Fruit fly (Drosophila melanogaster) whole organism, embryonic: ENCODE measurements around the gene CG16727.

Experiments
- CG10431 ChIP-seq: fragments of 200-800 bp; sonication (Bioruptor generic); optimal IDR thresholded peaks from 3 replicates; lab custom pipeline; 2018; ENCODE audit warnings: missing biosample characterization, mild to moderate bottlenecking, missing genetic modification characterization
- CG10462 ChIP-seq: fragments of 200-800 bp; sonication (Bioruptor generic); optimal IDR thresholded peaks from 2 replicates; lab custom pipeline; 2016; ENCODE audit warnings: missing biosample characterization, missing genetic modification characterization
- CG10543 ChIP-seq: fragments of 200-800 bp; sonication (Bioruptor generic); optimal IDR thresholded peaks from 3 replicates; lab custom pipeline; 2017; ENCODE audit warnings: missing biosample characterization, mild to moderate bottlenecking, missing genetic modification characterization, moderate library complexity
- CG11093 ChIP-seq: fragments of 200-800 bp; sonication (Bioruptor generic); IDR thresholded peaks from 3 replicates; pipeline ENCODE4 v1.3.6; 2022; ENCODE audit warnings: missing biosample characterization, missing genetic modification characterization
- CG11504 ChIP-seq: fragments of 200-800 bp; sonication (Bioruptor generic); optimal IDR thresholded peaks from 3 replicates; lab custom pipeline; 2019; ENCODE audit warnings: missing biosample characterization, mild to moderate bottlenecking, missing genetic modification characterization, moderate library complexity
- CG1233 ChIP-seq: fragments of 200-800 bp; sonication (Bioruptor generic); optimal IDR thresholded peaks from 4 replicates; lab custom pipeline; 2018; ENCODE audit warnings: missing biosample characterization, mild to moderate bottlenecking, missing genetic modification characterization
- CG14014 ChIP-seq: fragments of 200-800 bp; sonication (Bioruptor generic); IDR thresholded peaks from 2 replicates; pipeline ENCODE4 v1.3.6; 2022; ENCODE audit warnings: missing biosample characterization, missing genetic modification characterization
- CG1529 ChIP-seq: fragments of 200-800 bp; sonication (Bioruptor generic); optimal IDR thresholded peaks from 3 replicates; lab custom pipeline; 2018; ENCODE audit warnings: missing biosample characterization, missing genetic modification characterization
- CG1603 ChIP-seq: fragments of 200-800 bp; sonication (Bioruptor generic); optimal IDR thresholded peaks from 2 replicates; lab custom pipeline; 2019; ENCODE audit warnings: missing biosample characterization, mild to moderate bottlenecking, missing genetic modification characterization, moderate library complexity
- CG1647 ChIP-seq: fragments of 200-800 bp; sonication (Bioruptor generic); optimal IDR thresholded peaks from 3 replicates; lab custom pipeline; 2016; ENCODE audit warnings: missing biosample characterization, missing genetic modification characterization
- CG18619 ChIP-seq: fragments of 200-800 bp; sonication (Bioruptor generic); optimal IDR thresholded peaks from 3 replicates; lab custom pipeline; 2017; ENCODE audit warnings: missing biosample characterization, mild to moderate bottlenecking, missing genetic modification characterization
- CG2116 ChIP-seq: fragments of 200-800 bp; sonication (Bioruptor generic); optimal IDR thresholded peaks from 3 replicates; lab custom pipeline; 2018; ENCODE audit warnings: missing biosample characterization, mild to moderate bottlenecking, missing genetic modification characterization
- CG34224 ChIP-seq: fragments of 200-800 bp; sonication (Bioruptor generic); IDR thresholded peaks from 3 replicates; pipeline ENCODE4 v1.3.6; 2022; ENCODE audit warnings: missing biosample characterization, missing genetic modification characterization; ENCODE audit not compliant: partially characterized antibody
- CG4282 ChIP-seq: fragments of 200-800 bp; sonication (Bioruptor generic); optimal IDR thresholded peaks from 2 replicates; lab custom pipeline; 2016; ENCODE audit warnings: missing biosample characterization, missing genetic modification characterization
- CG6683 ChIP-seq: fragments of 200-800 bp; sonication (Bioruptor generic); optimal IDR thresholded peaks from 2 replicates; lab custom pipeline; 2017; ENCODE audit warnings: missing biosample characterization, mild to moderate bottlenecking, missing genetic modification characterization, missing genetic modification reagents
- CG7839 ChIP-seq: fragments of 200-800 bp; sonication (Bioruptor generic); optimal IDR thresholded peaks from 3 replicates; lab custom pipeline; 2018; ENCODE audit warnings: missing biosample characterization, mild to moderate bottlenecking, missing genetic modification characterization, moderate library complexity
- CG7987 ChIP-seq: fragments of 200-800 bp; sonication (Bioruptor generic); optimal IDR thresholded peaks from 2 replicates; lab custom pipeline; 2018; ENCODE audit warnings: missing biosample characterization, mild to moderate bottlenecking, missing genetic modification characterization, moderate library complexity
- CG8089 ChIP-seq: fragments of 200-800 bp; sonication (Bioruptor generic); optimal IDR thresholded peaks from 3 replicates; lab custom pipeline; 2016; ENCODE audit warnings: missing biosample characterization, missing genetic modification characterization
- CrebB ChIP-seq: fragments of 200-800 bp; sonication (Bioruptor generic); optimal IDR thresholded peaks from 3 replicates; lab custom pipeline; 2018; ENCODE audit warnings: missing biosample characterization, mild to moderate bottlenecking, missing genetic modification characterization
- Dip2 ChIP-seq: fragments of 200-800 bp; sonication (Bioruptor generic); IDR thresholded peaks from 2 replicates; pipeline ENCODE4 v1.3.6; 2022; ENCODE audit warnings: missing biosample characterization, missing genetic modification characterization
- E2f2 ChIP-seq: fragments of 200-800 bp; sonication (Bioruptor generic); IDR thresholded peaks from 2 replicates; pipeline ENCODE4 v1.3.6; 2022; ENCODE audit warnings: missing biosample characterization, missing genetic modification characterization
- Fer2 ChIP-seq: fragments of 200-800 bp; sonication (Bioruptor generic); optimal IDR thresholded peaks from 2 replicates; lab custom pipeline; 2018; ENCODE audit warnings: missing biosample characterization, mild to moderate bottlenecking, missing genetic modification characterization, moderate library complexity
- Gug ChIP-seq: fragments of 200-800 bp; sonication (Bioruptor generic); IDR thresholded peaks from 4 replicates; pipeline ENCODE4 v1.3.6; 2022; ENCODE audit warnings: missing biosample characterization, missing genetic modification characterization
- HLH3B ChIP-seq: fragments of 200-800 bp; sonication (Bioruptor generic); IDR thresholded peaks from 2 replicates; pipeline ENCODE4 v1.3.6; 2022; ENCODE audit warnings: missing biosample characterization, missing genetic modification characterization
- NfI ChIP-seq: fragments of 200-800 bp; sonication (Bioruptor generic); optimal IDR thresholded peaks from 3 replicates; lab custom pipeline; 2018; ENCODE audit warnings: missing biosample characterization, mild to moderate bottlenecking, missing genetic modification characterization, moderate library complexity
- Opbp ChIP-seq: fragments of 200-800 bp; sonication (Bioruptor generic); IDR thresholded peaks from 3 replicates; pipeline ENCODE4 v1.3.6; 2022; ENCODE audit warnings: missing biosample characterization, missing genetic modification characterization; ENCODE audit not compliant: partially characterized antibody
- Pdp1 ChIP-seq, 2 experiments: fragments of 200-800 bp; sonication (Bioruptor generic); optimal IDR thresholded peaks; 3 replicates each; lab custom pipeline; 2016; ENCODE audit warnings: missing biosample characterization in 2 of 2, missing genetic modification characterization in 2 of 2, mild to moderate bottlenecking in 1 of 2, moderate library complexity in 1 of 2
- Six4 ChIP-seq: fragments of 200-800 bp; sonication (Bioruptor generic); optimal IDR thresholded peaks from 2 replicates; lab custom pipeline; 2016; ENCODE audit warnings: missing biosample characterization, missing genetic modification characterization
- Xrp1 ChIP-seq: fragments of 200-800 bp; sonication (Bioruptor generic); IDR thresholded peaks from 2 replicates; pipeline ENCODE4 v1.3.6; 2022; ENCODE audit warnings: missing biosample characterization, missing genetic modification characterization
- ac ChIP-seq: fragments of 200-800 bp; sonication (Bioruptor generic); optimal IDR thresholded peaks from 3 replicates; lab custom pipeline; 2017; ENCODE audit warnings: missing biosample characterization, mild to moderate bottlenecking, missing genetic modification characterization
- al ChIP-seq: fragments of 200-800 bp; sonication (Bioruptor generic); IDR thresholded peaks from 2 replicates; pipeline ENCODE4 v1.3.6; 2022; ENCODE audit warnings: missing biosample characterization, missing genetic modification characterization
- amos ChIP-seq: fragments of 200-800 bp; sonication (Bioruptor generic); IDR thresholded peaks from 2 replicates; pipeline ENCODE4 v1.3.6; 2022; ENCODE audit warnings: missing biosample characterization, missing genetic modification characterization; ENCODE audit not compliant: partially characterized antibody
- ara ChIP-seq: fragments of 200-800 bp; sonication (Bioruptor generic); IDR thresholded peaks from 2 replicates; pipeline ENCODE4 v1.3.6; 2022; ENCODE audit warnings: missing biosample characterization, missing genetic modification characterization
- az2 ChIP-seq: fragments of 200-800 bp; sonication (Bioruptor generic); optimal IDR thresholded peaks from 3 replicates; lab custom pipeline; 2016; ENCODE audit warnings: missing biosample characterization, missing genetic modification characterization
- cg ChIP-seq: fragments of 200-800 bp; sonication (Bioruptor generic); optimal IDR thresholded peaks from 3 replicates; lab custom pipeline; 2019; ENCODE audit warnings: missing biosample characterization, mild to moderate bottlenecking, missing genetic modification characterization, moderate library complexity
- da ChIP-seq: fragments of 200-800 bp; sonication (Bioruptor generic); optimal IDR thresholded peaks from 2 replicates; lab custom pipeline; 2016; ENCODE audit warnings: missing biosample characterization, missing genetic modification characterization
- fu2 ChIP-seq: fragments of 200-800 bp; sonication (Bioruptor generic); optimal IDR thresholded peaks from 2 replicates; lab custom pipeline; 2016; ENCODE audit warnings: missing biosample characterization, missing genetic modification characterization
- gfzf ChIP-seq: fragments of 200-800 bp; sonication (Bioruptor generic); optimal IDR thresholded peaks from 2 replicates; lab custom pipeline; 2016; ENCODE audit warnings: missing biosample characterization, mild to moderate bottlenecking, missing genetic modification characterization, moderate library complexity
- gro ChIP-seq: fragments of 200-800 bp; sonication (Bioruptor generic); optimal IDR thresholded peaks from 2 replicates; lab custom pipeline; 2016; ENCODE audit warnings: missing biosample characterization, missing genetic modification characterization
- her ChIP-seq: fragments of 200-800 bp; sonication (Bioruptor generic); optimal IDR thresholded peaks from 2 replicates; lab custom pipeline; 2016; ENCODE audit warnings: missing biosample characterization, missing genetic modification characterization
- jumu ChIP-seq: fragments of 200-800 bp; sonication (Bioruptor generic); optimal IDR thresholded peaks from 3 replicates; lab custom pipeline; 2016; ENCODE audit warnings: missing biosample characterization, missing genetic modification characterization
- kay ChIP-seq: fragments of 200-800 bp; sonication (Bioruptor generic); optimal IDR thresholded peaks from 2 replicates; lab custom pipeline; 2016; ENCODE audit warnings: missing biosample characterization, missing genetic modification characterization
- lbe ChIP-seq: fragments of 200-800 bp; sonication (Bioruptor generic); optimal IDR thresholded peaks from 2 replicates; lab custom pipeline; 2016; ENCODE audit warnings: missing biosample characterization, mild to moderate bottlenecking, missing genetic modification characterization
- lola ChIP-seq, 3 experiments: fragments of >200 bp in 2 of 3; fragments of 200-800 bp in 1 of 3; sonication (Bioruptor generic) in 1 of 3; optimal IDR thresholded peaks; 2 replicates each; lab custom pipeline; 2017 to 2019; ENCODE audit warnings: missing biosample characterization in 3 of 3, missing genetic modification characterization in 3 of 3, mild to moderate bottlenecking in 1 of 3, moderate library complexity in 1 of 3
- nerfin-2 ChIP-seq: fragments of 200-800 bp; sonication (Bioruptor generic); IDR thresholded peaks from 2 replicates; pipeline ENCODE4 v1.3.6; 2022; ENCODE audit warnings: missing biosample characterization, missing genetic modification characterization; ENCODE audit not compliant: partially characterized antibody
- odd ChIP-seq: fragments of 200-800 bp; sonication (Bioruptor generic); optimal IDR thresholded peaks from 2 replicates; lab custom pipeline; 2017; ENCODE audit warnings: missing biosample characterization, mild to moderate bottlenecking, missing genetic modification characterization
- pfk ChIP-seq: fragments of 200-800 bp; sonication (Bioruptor generic); optimal IDR thresholded peaks from 2 replicates; lab custom pipeline; 2018; ENCODE audit warnings: missing biosample characterization, mild to moderate bottlenecking, missing genetic modification characterization, moderate library complexity
- slbo ChIP-seq: fragments of 200-800 bp; sonication (Bioruptor generic); IDR thresholded peaks from 2 replicates; pipeline ENCODE4 v1.3.6; 2022; ENCODE audit warnings: missing biosample characterization, missing genetic modification characterization
- slp2 ChIP-seq: fragments of 200-800 bp; sonication (Bioruptor generic); optimal IDR thresholded peaks from 2 replicates; lab custom pipeline; 2016; ENCODE audit warnings: missing biosample characterization, missing genetic modification characterization
- tup ChIP-seq: fragments of 200-800 bp; sonication (Bioruptor generic); optimal IDR thresholded peaks from 2 replicates; lab custom pipeline; 2016; ENCODE audit warnings: missing biosample characterization, mild to moderate bottlenecking, missing genetic modification characterization, moderate library complexity
- tx ChIP-seq: fragments of 200-800 bp; sonication (Bioruptor generic); optimal IDR thresholded peaks from 2 replicates; lab custom pipeline; 2016; ENCODE audit warnings: missing biosample characterization, missing genetic modification characterization

Gene CG16727

DNA sequence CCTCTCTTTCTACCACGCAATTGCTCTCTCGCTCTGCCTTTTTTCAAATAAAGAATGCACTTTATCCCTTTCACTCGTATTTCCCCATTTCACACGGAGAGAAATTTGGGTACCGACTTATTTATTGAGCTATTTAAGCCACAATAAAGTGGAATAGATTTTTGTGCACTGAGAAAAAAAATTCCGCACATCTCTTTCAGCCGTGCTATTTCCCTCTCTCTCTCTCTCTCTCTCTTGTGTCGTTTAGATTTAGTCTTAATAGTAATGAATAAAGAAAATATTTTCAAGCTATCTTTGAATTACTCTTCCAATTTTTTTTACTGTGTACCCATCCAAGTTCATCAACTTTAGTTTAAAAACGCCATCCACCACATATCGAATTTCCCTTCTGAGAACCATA is 10.4 kb downstream of the CG16727 start (continued):
- TF ChIP-seq CG11504 (tag; lab: Kevin White, UChicago) = peak; percentile 74
- no peak for TF ChIP-seq tup (GFP tag; lab: Kevin White, UChicago)
- TF ChIP-seq HLH3B = peak; percentile 63
- no peak for TF ChIP-seq CG1647 (GFP tag; lab: Kevin White, UChicago)
- TF ChIP-seq pfk (GFP tag; lab: Kevin White, UChicago) = no peak
- TF ChIP-seq slp2 (GFP tag; lab: Kevin White, UChicago) = peak; percentile 36
- no peak; the same call in 1 of the 2 replicates for TF ChIP-seq E2f2 (GFP tag; lab: Robert Waterston, UW)
- peak; percentile 58 for TF ChIP-seq az2 (GFP tag; lab: Kevin White, UChicago)
- TF ChIP-seq CG18619 (GFP tag; lab: Kevin White, UChicago) = no peak
- no peak for TF ChIP-seq gfzf
- peak; percentile 15 for TF ChIP-seq NfI (GFP tag; lab: Kevin White, UChicago)
- TF ChIP-seq CG1603 (tag; lab: Kevin White, UChicago) = peak; percentile 57
- no peak for TF ChIP-seq ac (GFP tag; lab: Kevin White, UChicago)
- TF ChIP-seq CG6683 = no peak
- TF ChIP-seq tx (GFP tag; lab: Kevin White, UChicago) = peak; percentile 40
- TF ChIP-seq CG34224 (GFP tag; lab: Robert Waterston, UW) = no peak
- no peak for TF ChIP-seq CG10431 (GFP tag; lab: Kevin White, UChicago)
- TF ChIP-seq gro = peak; percentile 27
- TF ChIP-seq odd = no peak
- no peak for TF ChIP-seq lbe
- TF ChIP-seq CrebB (tag; lab: Kevin White, UChicago) = no peak
- peak; percentile 58 to 66 for TF ChIP-seq Pdp1 (GFP tag; optimal IDR thresholded peaks at IDR 0.05; lab: Kevin White, UChicago)
- TF ChIP-seq Six4 (GFP tag; lab: Kevin White, UChicago) = peak; percentile 36
- TF ChIP-seq CG2116 (GFP tag; lab: Kevin White, UChicago) = peak; percentile 1
- no peak for TF ChIP-seq Opbp
- TF ChIP-seq CG14014 = peak; percentile 68
- TF ChIP-seq CG1233 (GFP tag; lab: Kevin White, UChicago) = peak; percentile 43
- peak; percentile 42 for TF ChIP-seq CG8089
- no peak for TF ChIP-seq da (GFP tag; lab: Kevin White, UChicago)
- TF ChIP-seq CG7987 (GFP tag; lab: Kevin White, UChicago) = no peak
- TF ChIP-seq CG4282 (GFP tag; lab: Kevin White, UChicago) = no peak
- TF ChIP-seq fu2 (GFP tag; lab: Kevin White, UChicago) = peak; percentile 48
- no peak for TF ChIP-seq lola (GFP tag; optimal IDR thresholded peaks at IDR 0.05; lab: Kevin White, UChicago)
- no peak for TF ChIP-seq Fer2 (tag; lab: Kevin White, UChicago)
- peak; percentile 18 for TF ChIP-seq jumu
- TF ChIP-seq Xrp1 (GFP tag; lab: Robert Waterston, UW) = peak; percentile 72; the same call in 1 of the 2 replicates
- TF ChIP-seq CG7839 (tag; lab: Kevin White, UChicago) = peak; percentile 73
- no peak for TF ChIP-seq nerfin-2
- TF ChIP-seq slbo (GFP tag; lab: Robert Waterston, UW) = peak; percentile 69
- no peak for TF ChIP-seq CG10543 (GFP tag; lab: Kevin White, UChicago)
- TF ChIP-seq amos (GFP tag; lab: Robert Waterston, UW) = no peak
- TF ChIP-seq CG10462 (GFP tag; lab: Kevin White, UChicago) = peak; percentile 29
- no peak for TF ChIP-seq Dip2 (GFP tag; lab: Robert Waterston, UW)
- TF ChIP-seq cg = no peak
- TF ChIP-seq her = peak; percentile 26
- TF ChIP-seq Gug (GFP tag; lab: Robert Waterston, UW) = peak; percentile 66
- 0 out of 3 replicates have a peak, but pooled peaks have one; percentile 38 for TF ChIP-seq CG11093 (GFP tag; lab: Robert Waterston, UW)
- peak; percentile 21 for TF ChIP-seq CG1529 (GFP tag; lab: Kevin White, UChicago)
- TF ChIP-seq ara (GFP tag; lab: Robert Waterston, UW) = peak; percentile 33; the same call in 1 of the 2 replicates
- TF ChIP-seq kay (GFP tag; lab: Kevin White, UChicago) = no peak
- TF ChIP-seq al (GFP tag; lab: Robert Waterston, UW) = peak; percentile 61
